Worm (Caenorhabditis elegans): ENCODE data around the gene zhit-2.

Gene zhit-2

ce11 chrIII:4278203-4278602, 34.0 kb upstream of the zhit-2 start:
- TF ChIP-seq K09A11.1 (tag; optimal IDR thresholded peaks at IDR 0.05; ENCODE audit: insufficient read depth): no peak
- no peak for TF ChIP-seq nhr-232 (tag; optimal IDR thresholded peaks at IDR 0.05)
- TF ChIP-seq madf-2 (tag; optimal IDR thresholded peaks at IDR 0.05): no peak
- no peak for TF ChIP-seq ref-2 (tag; optimal IDR thresholded peaks at IDR 0.05)
- no peak for TF ChIP-seq ceh-30 (tag; optimal IDR thresholded peaks at IDR 0.05)
- TF ChIP-seq ahr-1 (tag; optimal IDR thresholded peaks at IDR 0.05): no peak
- TF ChIP-seq lin-11 (tag; optimal IDR thresholded peaks at IDR 0.05): no peak
- TF ChIP-seq C08G9.2 (tag; optimal IDR thresholded peaks at IDR 0.05): no peak
- TF ChIP-seq sox-2 (GFP tag; IDR thresholded peaks at IDR 0.05): no peak
- TF ChIP-seq che-1 (tag; optimal IDR thresholded peaks at IDR 0.05): no peak
- no peak for TF ChIP-seq npax-4 (tag; optimal IDR thresholded peaks at IDR 0.05)
- no peak for TF ChIP-seq pag-3 (tag; optimal IDR thresholded peaks at IDR 0.05; ENCODE audit: borderline replicate concordance)

ce11 chrIII:4277762-4278161, 33.6 kb upstream of the zhit-2 start:
- TF ChIP-seq ttx-3 (tag; optimal IDR thresholded peaks at IDR 0.05) (no peak), C08G9.2 (tag; optimal IDR thresholded peaks at IDR 0.05) (no peak), gmeb-2 (tag; optimal IDR thresholded peaks at IDR 0.05) (no peak), pax-1 (tag; optimal IDR thresholded peaks at IDR 0.05) (no peak), ceh-14 (tag; optimal IDR thresholded peaks at IDR 0.05) (no peak), ceh-30 (tag; optimal IDR thresholded peaks at IDR 0.05) (no peak), tbx-7 (tag; optimal IDR thresholded peaks at IDR 0.05) (no peak), nhr-232 (tag; optimal IDR thresholded peaks at IDR 0.05) (no peak), ceh-2 (tag; optimal IDR thresholded peaks at IDR 0.05) (no peak), pha-2 (tag; optimal IDR thresholded peaks at IDR 0.05) (no peak), hlh-8 (tag; optimal IDR thresholded peaks at IDR 0.05) (no peak), F13H6.1 (tag; optimal IDR thresholded peaks at IDR 0.05) (no peak), sdc-2 (tag; optimal IDR thresholded peaks at IDR 0.05) (no peak), ceh-31 (tag; optimal IDR thresholded peaks at IDR 0.05) (no peak), ztf-16 (tag; optimal IDR thresholded peaks at IDR 0.05) (no peak), sox-2 (GFP tag; IDR thresholded peaks at IDR 0.05) (no peak), ceh-45 (GFP tag; IDR thresholded peaks at IDR 0.05) (no peak), syd-9 (tag; optimal IDR thresholded peaks at IDR 0.05) (no peak)

- TF ChIP-seq ama-1 (optimal IDR thresholded peaks at IDR 0.05) (peak; percentile 74), dve-1 (tag; optimal IDR thresholded peaks at IDR 0.05) (no peak)
Measured at ce11 chrIII:4276277-4276676, 32.1 kb upstream of the zhit-2 start.

ce11 chrIII:4275704-4276103, 31.5 kb upstream of the zhit-2 start:
- TF ChIP-seq lim-6 (tag; optimal IDR thresholded peaks at IDR 0.05): no peak
- TF ChIP-seq fkh-10 (GFP tag; optimal IDR thresholded peaks at IDR 0.05): no peak
- TF ChIP-seq ceh-2 (tag; optimal IDR thresholded peaks at IDR 0.05): no peak
- peak; percentile 93 for TF ChIP-seq nfya-1 (tag; optimal IDR thresholded peaks at IDR 0.05)
- TF ChIP-seq Y22D7AL.16 (tag; optimal IDR thresholded peaks at IDR 0.05): no peak

ce11 chrIII:4274524-4274923, 30.3 kb upstream of the zhit-2 start:
- no peak for TF ChIP-seq pat-9 (tag; optimal IDR thresholded peaks at IDR 0.05)
- peak; percentile 10 for TF ChIP-seq ref-2 (tag; optimal IDR thresholded peaks at IDR 0.05)
- peak; percentile 75 for TF ChIP-seq tbx-2 (tag; optimal IDR thresholded peaks at IDR 0.05)
- peak; percentile 47 for TF ChIP-seq hlh-30 (tag; optimal IDR thresholded peaks at IDR 0.05; ENCODE audit: insufficient read depth)
- TF ChIP-seq elt-2 (tag; optimal IDR thresholded peaks at IDR 0.05): peak; percentile 47
- TF ChIP-seq pha-4 (tag; optimal IDR thresholded peaks at IDR 0.05): no peak
